Fruit fly (Drosophila melanogaster) whole organism, embryonic: ENCODE data around the gene Cyp309a1.

Source experiments
- Abd-B ChIP-seq: fragments of 200-800 bp; sonication (Bioruptor generic); optimal IDR thresholded peaks from 2 replicates; lab custom pipeline; 2018; ENCODE audit warnings: missing biosample characterization, mild to moderate bottlenecking, missing genetic modification characterization, moderate library complexity
- Atf-2 ChIP-seq: fragments of 200-800 bp; sonication (Bioruptor generic); optimal IDR thresholded peaks from 2 replicates; lab custom pipeline; 2016; ENCODE audit warnings: missing biosample characterization, missing genetic modification characterization
- Atf3 ChIP-seq: fragments of 200-800 bp; sonication (Bioruptor generic); optimal IDR thresholded peaks from 3 replicates; lab custom pipeline; 2016; ENCODE audit warnings: missing biosample characterization, missing genetic modification characterization
- Bteb2 ChIP-seq: fragments of 200-800 bp; sonication (Bioruptor generic); optimal IDR thresholded peaks from 2 replicates; lab custom pipeline; 2016; ENCODE audit warnings: missing biosample characterization, missing genetic modification characterization
- CG10274 ChIP-seq: fragments of 200-800 bp; sonication (Bioruptor generic); optimal IDR thresholded peaks from 3 replicates; lab custom pipeline; 2017; ENCODE audit warnings: missing biosample characterization, mild to moderate bottlenecking, missing genetic modification characterization
- CG10462 ChIP-seq: fragments of 200-800 bp; sonication (Bioruptor generic); optimal IDR thresholded peaks from 2 replicates; lab custom pipeline; 2016; ENCODE audit warnings: missing biosample characterization, missing genetic modification characterization
- CG11093 ChIP-seq: fragments of 200-800 bp; sonication (Bioruptor generic); IDR thresholded peaks from 3 replicates; pipeline ENCODE4 v1.3.6; 2022; ENCODE audit warnings: missing biosample characterization, missing genetic modification characterization
- CG11504 ChIP-seq: fragments of 200-800 bp; sonication (Bioruptor generic); optimal IDR thresholded peaks from 3 replicates; lab custom pipeline; 2019; ENCODE audit warnings: missing biosample characterization, mild to moderate bottlenecking, missing genetic modification characterization, moderate library complexity
- CG12391 ChIP-seq: fragments of 200-800 bp; sonication (Bioruptor generic); optimal IDR thresholded peaks from 3 replicates; lab custom pipeline; 2018; ENCODE audit warnings: missing biosample characterization, mild to moderate bottlenecking, missing genetic modification characterization, moderate library complexity
- CG13894 ChIP-seq: fragments of 200-800 bp; sonication (Bioruptor generic); optimal IDR thresholded peaks from 3 replicates; lab custom pipeline; 2018; ENCODE audit warnings: missing biosample characterization, mild to moderate bottlenecking, missing genetic modification characterization, moderate library complexity
- CG15011 ChIP-seq: fragments of 200-800 bp; sonication (Bioruptor generic); optimal IDR thresholded peaks from 3 replicates; lab custom pipeline; 2018; ENCODE audit warnings: missing biosample characterization, mild to moderate bottlenecking, missing genetic modification characterization
- CG15601 ChIP-seq: fragments of 200-800 bp; sonication (Bioruptor generic); optimal IDR thresholded peaks from 3 replicates; lab custom pipeline; 2019; ENCODE audit warnings: missing biosample characterization, mild to moderate bottlenecking, missing genetic modification characterization, moderate library complexity
- CG32772 ChIP-seq: fragments of 200-800 bp; sonication (Bioruptor generic); IDR thresholded peaks from 2 replicates; pipeline ENCODE4 v1.3.6; 2022; ENCODE audit warnings: missing biosample characterization, missing genetic modification characterization
- CG3838 ChIP-seq: fragments of 200-800 bp; sonication (Bioruptor generic); optimal IDR thresholded peaks from 3 replicates; lab custom pipeline; 2016; ENCODE audit warnings: missing biosample characterization, missing genetic modification characterization
- CG4424 ChIP-seq: fragments of 200-800 bp; sonication (Bioruptor generic); optimal IDR thresholded peaks from 3 replicates; lab custom pipeline; 2016; ENCODE audit warnings: missing biosample characterization, missing genetic modification characterization
- CG6791 ChIP-seq: fragments of 200-800 bp; sonication (Bioruptor generic); IDR thresholded peaks from 3 replicates; pipeline ENCODE4 v1.3.6; 2022; ENCODE audit warnings: missing biosample characterization, missing genetic modification characterization; ENCODE audit not compliant: partially characterized antibody
- CG7556 ChIP-seq: fragments of 200-800 bp; sonication (Bioruptor generic); optimal IDR thresholded peaks from 2 replicates; lab custom pipeline; 2017; ENCODE audit warnings: missing biosample characterization, mild to moderate bottlenecking, missing genetic modification characterization
- CG7987 ChIP-seq: fragments of 200-800 bp; sonication (Bioruptor generic); optimal IDR thresholded peaks from 2 replicates; lab custom pipeline; 2018; ENCODE audit warnings: missing biosample characterization, mild to moderate bottlenecking, missing genetic modification characterization, moderate library complexity
- D ChIP-seq, 2 experiments: fragments of 200-800 bp in 1 of 2; fragments of >200 bp in 1 of 2; sonication (Bioruptor generic) in 1 of 2; optimal IDR thresholded peaks; 2 replicates in 1 of 2; 3 replicates in 1 of 2; lab custom pipeline; 2017; ENCODE audit warnings: mild to moderate bottlenecking in 1 of 2, missing biosample characterization in 1 of 2, missing genetic modification characterization in 1 of 2, missing genetic modification reagents in 1 of 2
- Deaf1 ChIP-seq: fragments of 200-800 bp; optimal IDR thresholded peaks from 3 replicates; lab custom pipeline; 2019; ENCODE audit warnings: missing biosample characterization, mild to moderate bottlenecking, missing genetic modification characterization, moderate library complexity
- Doc2 ChIP-seq: fragments of 200-800 bp; sonication (Bioruptor generic); IDR thresholded peaks from 2 replicates; pipeline ENCODE4 v1.3.6; 2022; ENCODE audit warnings: missing biosample characterization, missing genetic modification characterization
- Elba2 ChIP-seq: fragments of 200-800 bp; sonication (Bioruptor generic); optimal IDR thresholded peaks from 3 replicates; lab custom pipeline; 2016; ENCODE audit warnings: missing biosample characterization, missing genetic modification characterization
- H2.0 ChIP-seq: fragments of 200-800 bp; sonication (Bioruptor generic); IDR thresholded peaks from 2 replicates; pipeline ENCODE4 v1.3.6; 2022; ENCODE audit warnings: missing biosample characterization, missing genetic modification characterization
- Oli ChIP-seq: fragments of 200-800 bp; sonication (Bioruptor generic); optimal IDR thresholded peaks from 2 replicates; lab custom pipeline; 2018; ENCODE audit warnings: missing biosample characterization, mild to moderate bottlenecking, missing genetic modification characterization, moderate library complexity
- Pdp1 ChIP-seq, 2 experiments: fragments of 200-800 bp; sonication (Bioruptor generic); optimal IDR thresholded peaks; 3 replicates each; lab custom pipeline; 2016; ENCODE audit warnings: missing biosample characterization in 2 of 2, missing genetic modification characterization in 2 of 2, mild to moderate bottlenecking in 1 of 2, moderate library complexity in 1 of 2
- Sry-β ChIP-seq: fragments of 200-800 bp; sonication (Bioruptor generic); optimal IDR thresholded peaks from 2 replicates; lab custom pipeline; 2018; ENCODE audit warnings: missing biosample characterization, mild to moderate bottlenecking, missing genetic modification characterization, moderate library complexity
- YL-1 ChIP-seq: fragments of 200-800 bp; sonication (Bioruptor generic); optimal IDR thresholded peaks from 3 replicates; lab custom pipeline; 2017; ENCODE audit warnings: missing biosample characterization, mild to moderate bottlenecking, missing genetic modification characterization
- bcd ChIP-seq: fragments of 200-800 bp; sonication (Bioruptor generic); optimal IDR thresholded peaks from 2 replicates; lab custom pipeline; 2017; ENCODE audit warnings: missing biosample characterization, mild to moderate bottlenecking, missing genetic modification characterization
- crol ChIP-seq: fragments of 200-800 bp; sonication (Bioruptor generic); IDR thresholded peaks from 2 replicates; pipeline ENCODE4 v1.3.6; 2022; ENCODE audit warnings: missing biosample characterization, missing genetic modification characterization
- crp ChIP-seq, 2 experiments: fragments of 200-800 bp; sonication (Bioruptor generic); optimal IDR thresholded peaks; 2 replicates in 1 of 2; 3 replicates in 1 of 2; lab custom pipeline; 2017; ENCODE audit warnings: missing biosample characterization in 2 of 2, missing genetic modification characterization in 2 of 2, mild to moderate bottlenecking in 1 of 2, moderate library complexity in 1 of 2
- emc ChIP-seq: fragments of 200-800 bp; sonication (Bioruptor generic); optimal IDR thresholded peaks from 2 replicates; lab custom pipeline; 2016; ENCODE audit warnings: missing biosample characterization, missing genetic modification characterization
- ems ChIP-seq: fragments of 200-800 bp; sonication (Bioruptor generic); optimal IDR thresholded peaks from 3 replicates; lab custom pipeline; 2016; ENCODE audit warnings: missing biosample characterization, missing genetic modification characterization
- fu2 ChIP-seq: fragments of 200-800 bp; sonication (Bioruptor generic); optimal IDR thresholded peaks from 2 replicates; lab custom pipeline; 2016; ENCODE audit warnings: missing biosample characterization, missing genetic modification characterization
- grau ChIP-seq: fragments of 200-800 bp; optimal IDR thresholded peaks from 3 replicates; lab custom pipeline; 2019; ENCODE audit warnings: missing biosample characterization, mild to moderate bottlenecking, missing genetic modification characterization, moderate library complexity
- hkb ChIP-seq, 2 experiments: fragments of 200-800 bp in 1 of 2; fragments of >200 bp in 1 of 2; sonication (Bioruptor generic) in 1 of 2; IDR thresholded peaks in 1 of 2; optimal IDR thresholded peaks in 1 of 2; 2 replicates each; pipeline versions ENCODE4 v1.3.6 to Lab custom; 2017 to 2022; ENCODE audit warnings: missing biosample characterization in 1 of 2, missing genetic modification characterization in 1 of 2
- jing ChIP-seq: fragments of 200-800 bp; sonication (Bioruptor generic); optimal IDR thresholded peaks from 2 replicates; lab custom pipeline; 2018; ENCODE audit warnings: missing biosample characterization, mild to moderate bottlenecking, missing genetic modification characterization
- knrl ChIP-seq: fragments of 200-800 bp; sonication (Bioruptor generic); IDR thresholded peaks from 3 replicates; pipeline ENCODE4 v1.3.6; 2022; ENCODE audit warnings: missing biosample characterization, missing genetic modification characterization; ENCODE audit not compliant: partially characterized antibody
- lab ChIP-seq: fragments of 200-800 bp; sonication (Bioruptor generic); optimal IDR thresholded peaks from 3 replicates; lab custom pipeline; 2017; ENCODE audit warnings: missing biosample characterization, missing genetic modification characterization, mild to moderate bottlenecking, moderate library complexity, missing genetic modification reagents
- lilli ChIP-seq: fragments of 200-800 bp; sonication (Bioruptor generic); optimal IDR thresholded peaks from 3 replicates; lab custom pipeline; 2016; ENCODE audit warnings: missing biosample characterization, missing genetic modification characterization
- lola ChIP-seq, 3 experiments: fragments of >200 bp in 2 of 3; fragments of 200-800 bp in 1 of 3; sonication (Bioruptor generic) in 1 of 3; optimal IDR thresholded peaks; 2 replicates each; lab custom pipeline; 2017 to 2019; ENCODE audit warnings: missing biosample characterization in 3 of 3, missing genetic modification characterization in 3 of 3, mild to moderate bottlenecking in 1 of 3, moderate library complexity in 1 of 3
- mirr ChIP-seq: fragments of 200-800 bp; sonication (Bioruptor generic); optimal IDR thresholded peaks from 3 replicates; lab custom pipeline; 2018; ENCODE audit warnings: missing biosample characterization, mild to moderate bottlenecking, missing genetic modification characterization
- nmo ChIP-seq: fragments of 200-800 bp; sonication (Bioruptor generic); optimal IDR thresholded peaks from 2 replicates; lab custom pipeline; 2018; ENCODE audit warnings: missing biosample characterization, mild to moderate bottlenecking, missing genetic modification characterization, moderate library complexity
- rib ChIP-seq: fragments of 200-800 bp; sonication (Bioruptor generic); IDR thresholded peaks from 2 replicates; pipeline ENCODE4 v1.3.6; 2022; ENCODE audit warnings: missing biosample characterization, missing genetic modification characterization
- sisA ChIP-seq: fragments of 200-800 bp; sonication (Bioruptor generic); IDR thresholded peaks from 2 replicates; pipeline ENCODE4 v1.3.6; 2022; ENCODE audit warnings: missing biosample characterization, missing genetic modification characterization
- sob ChIP-seq: fragments of 200-800 bp; sonication (Bioruptor generic); IDR thresholded peaks from 2 replicates; pipeline ENCODE4 v1.3.6; 2022; ENCODE audit warnings: missing biosample characterization, missing genetic modification characterization
- tna ChIP-seq: fragments of 200-800 bp; sonication (Bioruptor generic); IDR thresholded peaks from 2 replicates; pipeline ENCODE4 v1.3.6; 2022; ENCODE audit warnings: missing biosample characterization, missing genetic modification characterization; ENCODE audit not compliant: partially characterized antibody
- twi ChIP-seq: fragments of 200-800 bp; optimal IDR thresholded peaks from 2 replicates; lab custom pipeline; 2019; ENCODE audit warnings: missing biosample characterization, mild to moderate bottlenecking, missing genetic modification characterization, moderate library complexity

The Cyp309a1 gene

dm6 chr2L:2584461-2585056 lies 19.9 kb upstream of the Cyp309a1 start (continued):
- TF ChIP-seq hkb (optimal IDR thresholded peaks at IDR 0.05; lab: Kevin White, UChicago) (no peak), hkb (GFP tag; IDR thresholded peaks at IDR 0.05; lab: Robert Waterston, UW) (0 out of 2 replicates have a peak, but pooled peaks have one; percentile 16), CG12391 (no peak), YL-1 (GFP tag; lab: Kevin White, UChicago) (no peak), crol (no peak), CG11093 (GFP tag; lab: Robert Waterston, UW) (peak; percentile 6; the same call in 1 of the 3 replicates), Oli (tag; lab: Kevin White, UChicago) (no peak), Elba2 (no peak), CG32772 (GFP tag; lab: Robert Waterston, UW) (no peak), CG7987 (GFP tag; lab: Kevin White, UChicago) (no peak), CG15011 (GFP tag; lab: Kevin White, UChicago) (no peak), D (optimal IDR thresholded peaks at IDR 0.05; lab: Kevin White, UChicago) (no peak), D (GFP tag; optimal IDR thresholded peaks at IDR 0.05; lab: Kevin White, UChicago) (no peak), Pdp1 (GFP tag; optimal IDR thresholded peaks at IDR 0.05; lab: Kevin White, UChicago) (peak in 1 of 2 experiments; percentile 89), twi (tag; lab: Kevin White, UChicago) (no peak), tna (GFP tag; lab: Robert Waterston, UW) (no peak), grau (tag; lab: Kevin White, UChicago) (peak; percentile 61), Atf-2 (GFP tag; lab: Kevin White, UChicago) (no peak), nmo (no peak), CG15601 (tag; lab: Kevin White, UChicago) (no peak), Bteb2 (GFP tag; lab: Kevin White, UChicago) (no peak), CG4424 (no peak), CG3838 (GFP tag; lab: Kevin White, UChicago) (no peak)

dm6 chr2L:2579669-2580351 lies 15.2 kb upstream of the Cyp309a1 start, which contains the start of the genes ND-B17.2 and Arpc5:
ND-B17.2 (minus strand) TSS chr2L:2580172.
Arpc5 (plus strand) TSS chr2L:2580292.
- TF ChIP-seq crp (GFP tag; optimal IDR thresholded peaks at IDR 0.05; lab: Kevin White, UChicago) = peak in 1 of 2 experiments; percentile 85
- TF ChIP-seq Deaf1 (tag; lab: Kevin White, UChicago) = no peak
- no peak for TF ChIP-seq sisA
- no peak for TF ChIP-seq knrl (GFP tag; lab: Robert Waterston, UW)
- no peak for TF ChIP-seq H2.0
- no peak for TF ChIP-seq jing (GFP tag; lab: Kevin White, UChicago)
- no peak for TF ChIP-seq Sry-β (GFP tag; lab: Kevin White, UChicago)
- no peak for TF ChIP-seq CG7556 (GFP tag; lab: Kevin White, UChicago)
- TF ChIP-seq fu2 (GFP tag; lab: Kevin White, UChicago) = no peak
- no peak for TF ChIP-seq ems
- TF ChIP-seq Abd-B (GFP tag; lab: Kevin White, UChicago) = no peak
- TF ChIP-seq Atf3 (GFP tag; lab: Kevin White, UChicago) = no peak
- no peak for TF ChIP-seq CG13894
- TF ChIP-seq mirr (GFP tag; lab: Kevin White, UChicago) = no peak
- no peak for TF ChIP-seq CG10274
- TF ChIP-seq bcd (GFP tag; lab: Kevin White, UChicago) = no peak
- TF ChIP-seq lilli (GFP tag; lab: Kevin White, UChicago) = peak; percentile 32
- no peak for TF ChIP-seq lab (GFP tag; lab: Kevin White, UChicago)
- no peak for TF ChIP-seq CG6791 (GFP tag; lab: Robert Waterston, UW)
- TF ChIP-seq emc (GFP tag; lab: Kevin White, UChicago) = no peak
- TF ChIP-seq CG10462 (GFP tag; lab: Kevin White, UChicago) = no peak
- no peak for TF ChIP-seq rib (GFP tag; lab: Robert Waterston, UW)
- no peak for TF ChIP-seq CG11504 (tag; lab: Kevin White, UChicago)
- TF ChIP-seq Doc2 (GFP tag; lab: Robert Waterston, UW) = no peak
- TF ChIP-seq sob (GFP tag; lab: Robert Waterston, UW) = no peak
- TF ChIP-seq lola (GFP tag; optimal IDR thresholded peaks at IDR 0.05; lab: Kevin White, UChicago) = peak in 1 of 3 experiments; percentile 23
